Worm (Caenorhabditis elegans) whole organism, young adult: ENCODE measurements around the gene pqbp-1.1.

Experiments
- B0336.3 ChIP-seq: fragments of 200-800 bp; sonication (Bioruptor generic); IDR thresholded peaks from 2 replicates; pipeline ENCODE4 v1.3.6; 2022; ENCODE audit warnings: missing genetic modification characterization, missing compliant biosample characterization
- F52B5.7 ChIP-seq: sonication (generic microtip); optimal IDR thresholded peaks from 2 replicates; lab custom pipeline; 2016; ENCODE audit warnings: mild to moderate bottlenecking, missing genetic modification characterization, missing compliant biosample characterization
- ama-1 ChIP-seq, 3 experiments: fragments of 150-350 bp in 1 of 3; sonication (generic microtip) in 2 of 3; optimal IDR thresholded peaks; 2 replicates each; lab custom pipeline; 2014 to 2018; ENCODE audit warnings: missing biosample characterization in 2 of 3, missing genetic modification characterization in 2 of 3, missing genetic modification reagents in 2 of 3
- let-607 ChIP-seq, 2 experiments: fragments of 200-800 bp in 1 of 2; sonication (Bioruptor generic) in 1 of 2; sonication (generic microtip) in 1 of 2; optimal IDR thresholded peaks; 2 replicates each; lab custom pipeline; 2016 to 2018; ENCODE audit warnings: mild to moderate bottlenecking in 2 of 2, missing compliant biosample characterization in 2 of 2, missing genetic modification characterization in 2 of 2, moderate library complexity in 2 of 2, missing genotype in 1 of 2
- lin-40 ChIP-seq: sonication (generic microtip); optimal IDR thresholded peaks from 2 replicates; lab custom pipeline; 2016; ENCODE audit warnings: missing genetic modification characterization, mild to moderate bottlenecking, missing compliant biosample characterization, missing genotype, missing genetic modification reagents
- madf-10 ChIP-seq: sonication (generic microtip); optimal IDR thresholded peaks from 2 replicates; lab custom pipeline; 2016; ENCODE audit warnings: mild to moderate bottlenecking, missing genetic modification characterization, missing compliant biosample characterization
- mxl-1 ChIP-seq: sonication (generic microtip); optimal IDR thresholded peaks from 2 replicates; lab custom pipeline; 2016; ENCODE audit warnings: missing genetic modification characterization, missing compliant biosample characterization
- nfya-1 ChIP-seq: sonication (generic microtip); optimal IDR thresholded peaks from 2 replicates; lab custom pipeline; 2017; ENCODE audit warnings: antibody characterized with exemption, missing compliant biosample characterization, missing genetic modification characterization, borderline replicate concordance; ENCODE audit not compliant: insufficient read depth
- nhr-80 ChIP-seq: sonication (generic microtip); optimal IDR thresholded peaks from 2 replicates; lab custom pipeline; 2016; ENCODE audit warnings: missing genetic modification characterization, missing compliant biosample characterization
- pha-4 ChIP-seq: fragments of 150-350 bp; sonication (generic microtip); optimal IDR thresholded peaks from 2 replicates; lab custom pipeline; 2014; ENCODE audit warnings: missing biosample characterization, missing genetic modification reagents, missing genetic modification characterization
- sea-2 ChIP-seq: fragments of 200-800 bp; sonication (Bioruptor generic); IDR thresholded peaks from 2 replicates; pipeline ENCODE4 v1.3.6; 2022; ENCODE audit warnings: missing genetic modification characterization, missing compliant biosample characterization
- snpc-4 ChIP-seq, 5 experiments: fragments of 150-350 bp in 1 of 5; sonication (generic microtip) in 4 of 5; optimal IDR thresholded peaks; 2 replicates each; lab custom pipeline; 2014 to 2018; ENCODE audit warnings: missing genetic modification characterization in 5 of 5, missing biosample characterization in 3 of 5, antibody characterized with exemption in 2 of 5, mild to moderate bottlenecking in 2 of 5, missing compliant biosample characterization in 2 of 5, missing genotype in 2 of 5, moderate library complexity in 2 of 5, missing genetic modification reagents in 1 of 5

DNA sequence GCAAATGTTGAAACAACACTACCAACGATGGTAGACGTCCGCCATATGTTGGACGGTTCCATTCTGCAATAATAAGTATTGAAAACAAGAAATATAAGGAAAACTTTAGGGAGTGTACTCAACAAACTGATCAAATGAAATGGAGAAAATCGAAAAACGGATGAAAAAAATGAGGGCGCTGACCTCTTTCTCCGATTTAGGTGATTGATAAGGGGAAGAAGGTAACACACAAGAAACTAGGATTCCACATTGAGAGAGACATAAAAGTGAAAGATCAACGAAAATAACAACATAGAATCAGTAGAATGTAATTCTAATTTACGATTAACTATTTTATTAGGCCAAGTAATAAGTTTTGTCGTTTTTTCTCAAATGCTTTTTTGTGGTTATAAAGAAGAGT, 2.3 kb downstream of the pqbp-1.1 start, which contains the start of gene dpy-9:
- TF ChIP-seq mxl-1 (tag; lab: Kevin White, UChicago) (no peak), let-607 (tag; optimal IDR thresholded peaks at IDR 0.05; lab: Kevin White, UChicago) (no peak), F52B5.7 (no peak), madf-10 (no peak), nhr-80 (no peak), lin-40 (no peak), nfya-1 (tag; lab: Kevin White, UChicago) (no peak), sea-2 (GFP tag; lab: Robert Waterston, UW) (no peak), snpc-4 (GFP tag; optimal IDR thresholded peaks at IDR 0.05; lab: Kevin White, UChicago) (no peak), snpc-4 (tag; optimal IDR thresholded peaks at IDR 0.05; lab: Kevin White, UChicago) (no peak), pha-4 (tag; lab: Kevin White, UChicago) (no peak), B0336.3 (no peak), ama-1 (optimal IDR thresholded peaks at IDR 0.05; lab: Kevin White, UChicago) (no peak), ama-1 (GFP tag; optimal IDR thresholded peaks at IDR 0.05; lab: Kevin White, UChicago) (no peak)
